Worm (Caenorhabditis elegans) whole organism, midembryonic: ENCODE results near the gene Y38E10A.35.

Source experiments
- T22C8.4 ChIP-seq: fragments of 200-800 bp; sonication (Bioruptor generic); IDR thresholded peaks from 2 replicates; pipeline ENCODE4 v1.3.6; 2022; ENCODE audit warnings: missing genetic modification characterization, missing compliant biosample characterization
- cog-1 ChIP-seq: sonication (generic microtip); optimal IDR thresholded peaks from 2 replicates; lab custom pipeline; 2016; ENCODE audit warnings: missing genetic modification characterization, missing compliant biosample characterization
- flt-1 ChIP-seq: fragments of 200-800 bp; sonication (Bioruptor generic); IDR thresholded peaks from 2 replicates; pipeline ENCODE4 v1.3.6; 2022; ENCODE audit warnings: missing genetic modification characterization, missing compliant biosample characterization
- klf-2 ChIP-seq: fragments of 200-800 bp; sonication (Bioruptor generic); conservative IDR thresholded peaks from 2 replicates; pipeline ENCODE4 v1.3.6; 2022; ENCODE audit warnings: missing genetic modification reagents, missing genetic modification characterization, missing compliant biosample characterization
- med-1 ChIP-seq: sonication (generic microtip); optimal IDR thresholded peaks from 2 replicates; lab custom pipeline; 2017; ENCODE audit warnings: missing genetic modification characterization, mild to moderate bottlenecking, missing compliant biosample characterization, antibody characterized with exemption, missing genetic modification reagents; ENCODE audit not compliant: insufficient read depth
- ref-1 ChIP-seq: fragments of 200-800 bp; sonication (Bioruptor generic); conservative IDR thresholded peaks from 2 replicates; pipeline ENCODE4 v1.3.6; 2022; ENCODE audit warnings: missing genetic modification reagents, missing genetic modification characterization, missing compliant biosample characterization
- tab-1 ChIP-seq: fragments of 200-800 bp; sonication (Bioruptor generic); IDR thresholded peaks from 2 replicates; pipeline ENCODE4 v1.3.6; 2022; ENCODE audit warnings: missing genetic modification characterization, missing compliant biosample characterization
- ztf-23 ChIP-seq: fragments of 200-800 bp; sonication (Bioruptor generic); IDR thresholded peaks from 2 replicates; pipeline ENCODE4 v1.3.6; 2022; ENCODE audit warnings: missing genetic modification reagents, missing genetic modification characterization, missing compliant biosample characterization
- ztf-29 ChIP-seq: fragments of 200-800 bp; sonication (Bioruptor generic); IDR thresholded peaks from 2 replicates; pipeline ENCODE4 v1.3.6; 2022; ENCODE audit warnings: missing genetic modification reagents, missing genetic modification characterization, missing compliant biosample characterization

The Y38E10A.35 gene

DNA sequence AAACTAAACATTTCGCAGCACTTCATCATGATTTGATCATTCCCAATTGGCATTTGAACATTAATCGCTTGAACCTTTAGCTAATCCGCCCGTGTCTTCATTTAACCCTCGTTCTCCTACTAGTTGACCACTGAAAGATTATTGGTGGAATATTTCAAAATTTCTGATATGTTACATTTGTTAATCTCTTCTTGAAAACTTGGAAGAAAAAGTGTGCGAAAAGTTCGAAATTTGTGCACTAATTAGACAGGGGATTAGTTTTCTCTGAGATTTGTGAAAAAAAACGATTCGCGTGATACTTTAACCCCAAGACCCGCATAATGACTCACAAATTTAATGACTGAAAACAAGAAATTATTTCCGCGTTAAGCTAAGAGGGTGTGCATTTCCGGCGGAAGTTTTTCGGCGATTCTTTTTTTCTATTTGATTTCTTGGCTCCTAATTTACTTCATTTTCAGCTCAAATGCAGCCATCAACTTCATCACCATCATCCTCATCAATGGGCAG, 37.3 kb downstream of the Y38E10A.35 start, which contains the start of gene nimk-1:
TSS of gene nimk-1 (plus strand) at position 457 of the 507 bp plus-strand sequence.
- TF ChIP-seq ztf-29 (no peak), tab-1 (GFP tag; lab: Robert Waterston, UW) (no peak), ztf-23 (GFP tag; lab: Robert Waterston, UW) (no peak), cog-1 (tag; lab: Kevin White, UChicago) (no peak), med-1 (GFP tag; lab: Kevin White, UChicago) (no peak), flt-1 (GFP tag; lab: Robert Waterston, UW) (no peak), T22C8.4 (GFP tag; lab: Robert Waterston, UW) (no peak), ref-1 (no peak)

DNA sequence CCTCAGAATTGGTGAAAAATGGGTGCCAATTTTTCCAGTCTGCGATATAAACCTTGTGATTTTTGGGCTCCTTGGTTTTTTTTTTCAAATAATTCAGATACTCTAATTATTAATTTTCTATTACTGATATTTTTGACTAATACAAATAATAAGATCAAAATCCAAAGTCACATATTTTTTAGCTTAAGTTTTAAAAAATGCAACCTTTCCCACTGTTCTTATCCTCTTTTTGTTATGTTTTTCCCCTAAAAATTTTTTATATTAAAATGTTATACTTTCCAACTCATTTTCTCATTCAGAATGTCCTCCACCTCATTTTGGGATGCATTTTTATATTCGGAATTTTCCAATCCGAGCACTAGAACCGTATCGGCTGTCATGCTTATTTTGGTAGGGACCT, 41.7 kb downstream of the Y38E10A.35 start, which contains the start of gene srx-120:
TSS of gene srx-120 (plus strand) at position 301 of the 400 bp plus-strand sequence.
- TF ChIP-seq T22C8.4 (GFP tag; lab: Robert Waterston, UW) (no peak), med-1 (GFP tag; lab: Kevin White, UChicago) (no peak), klf-2 (GFP tag; lab: Robert Waterston, UW) (no peak), tab-1 (GFP tag; lab: Robert Waterston, UW) (no peak)

DNA sequence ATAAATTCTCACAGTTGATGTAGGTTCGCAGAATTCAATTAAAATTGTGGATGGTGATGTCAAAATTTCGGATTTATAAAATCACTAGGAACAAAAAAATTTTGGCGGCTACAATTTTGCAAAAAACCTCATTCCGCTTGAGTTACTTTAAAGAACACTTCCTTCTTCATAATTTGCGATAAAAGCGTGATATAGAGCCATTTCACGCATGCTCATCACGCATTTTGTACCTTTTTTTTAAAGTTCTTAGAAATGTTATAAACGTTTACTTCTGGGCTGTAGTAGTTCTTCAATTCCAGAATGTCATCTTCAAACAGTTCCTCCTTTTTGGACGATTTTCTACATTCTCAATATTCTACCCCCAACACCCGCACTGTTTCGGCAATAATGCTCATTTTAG, 44.7 kb downstream of the Y38E10A.35 start, which contains the start of gene srx-119:
TSS of gene srx-119 (plus strand) at position 301 of the 400 bp plus-strand sequence.
- TF ChIP-seq tab-1 (GFP tag; lab: Robert Waterston, UW) (no peak), ztf-29 (no peak), T22C8.4 (GFP tag; lab: Robert Waterston, UW) (no peak), cog-1 (tag; lab: Kevin White, UChicago) (no peak)

DNA sequence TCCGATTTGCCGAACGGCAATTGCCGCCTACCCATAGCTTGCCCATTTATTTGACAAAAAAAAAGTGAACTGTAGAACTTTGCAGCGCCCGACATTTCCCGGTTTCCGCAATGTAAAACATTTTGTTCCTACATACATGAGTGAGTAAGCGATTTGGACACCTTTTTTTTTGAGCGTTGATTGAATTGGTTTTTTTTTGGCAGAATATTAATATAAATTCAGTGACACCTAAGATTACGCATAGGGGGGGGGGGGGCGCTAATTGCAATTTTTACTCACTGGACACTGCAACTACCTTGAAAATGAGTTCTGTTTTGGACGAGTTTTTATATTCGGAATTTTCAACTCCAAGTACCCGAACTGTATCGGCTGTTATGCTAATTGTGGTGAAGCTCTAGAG, 47.1 kb downstream of the Y38E10A.35 start, which contains the start of gene srx-118:
TSS of gene srx-118 (plus strand) at position 301 of the 400 bp plus-strand sequence.
- no peak for TF ChIP-seq T22C8.4 (GFP tag; lab: Robert Waterston, UW)
- no peak for TF ChIP-seq ztf-29
- TF ChIP-seq cog-1 (tag; lab: Kevin White, UChicago) = no peak
- no peak for TF ChIP-seq med-1 (GFP tag; lab: Kevin White, UChicago)
- TF ChIP-seq klf-2 (GFP tag; lab: Robert Waterston, UW) = no peak
- no peak for TF ChIP-seq ztf-23 (GFP tag; lab: Robert Waterston, UW)
- TF ChIP-seq tab-1 (GFP tag; lab: Robert Waterston, UW) = no peak
- TF ChIP-seq flt-1 (GFP tag; lab: Robert Waterston, UW) = no peak
- no peak for TF ChIP-seq ref-1
